Worm (Caenorhabditis elegans) whole organism, late embryonic: ENCODE results near the gene cest-31.

ENCODE experiments used
- ama-1 ChIP-seq: fragments of 150-350 bp; optimal IDR thresholded peaks from 2 replicates; lab custom pipeline; 2014
- fkh-6 ChIP-seq: sonication (generic microtip); optimal IDR thresholded peaks from 2 replicates; lab custom pipeline; 2016; ENCODE audit warnings: missing genetic modification characterization, missing compliant biosample characterization
- nhr-232 ChIP-seq: sonication (generic microtip); optimal IDR thresholded peaks from 2 replicates; lab custom pipeline; 2016; ENCODE audit warnings: missing genetic modification characterization, missing compliant biosample characterization

DNA sequence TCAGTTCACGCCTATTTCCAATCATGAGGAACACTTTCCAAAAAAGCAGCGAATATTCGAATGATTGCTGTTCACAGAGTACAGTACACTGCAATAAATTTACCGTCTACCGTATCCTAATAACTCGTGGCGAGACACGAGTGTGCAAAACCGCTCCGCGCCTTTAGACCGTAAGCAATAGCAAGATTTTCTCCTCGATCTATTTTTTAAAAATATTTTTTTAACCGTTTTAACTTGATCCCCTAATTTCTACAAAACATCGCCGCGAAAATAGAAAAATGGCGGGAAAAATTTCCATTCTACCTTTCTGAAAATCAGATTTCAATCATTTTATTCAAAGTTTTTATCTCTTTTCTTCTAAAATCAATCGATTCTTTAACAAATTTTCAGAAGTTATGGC lies 28.6 kb downstream of the cest-31 start, which contains the start of gene era-1:
- no peak for TF ChIP-seq ama-1 (lab: Kevin White, UChicago)
- no peak for TF ChIP-seq nhr-232 (tag; lab: Kevin White, UChicago)
- no peak for TF ChIP-seq fkh-6 (tag; lab: Kevin White, UChicago)
